Worm (Caenorhabditis elegans): ENCODE results near the gene mans-3.

- no peak for TF ChIP-seq tbx-11 (GFP tag; IDR thresholded peaks at IDR 0.05)
- TF ChIP-seq B0310.2 (tag; optimal IDR thresholded peaks at IDR 0.05), result no peak
- no peak for TF ChIP-seq hnd-1 (tag; optimal IDR thresholded peaks at IDR 0.05)
- TF ChIP-seq ceh-36 (tag; optimal IDR thresholded peaks at IDR 0.05), result no peak
- TF ChIP-seq pes-1 (GFP tag; IDR thresholded peaks at IDR 0.05), result no peak
- no peak for TF ChIP-seq flt-1 (GFP tag; IDR thresholded peaks at IDR 0.05)
- no peak for TF ChIP-seq sea-1 (GFP tag; conservative IDR thresholded peaks at IDR 0.05)
These were observed 47.6 kb upstream of the mans-3 start for ce11 chrX:5117571-5117970.

Data from whole organism, early embryonic.